In genomic region chrX:14981620-14982019, ce11 we compare ENCODE assay signal across 3 worm cellular contexts.
A peak's percentile ranks its signal among the peaks of the same experiment; 100 is the strongest.
TF ChIP-seq lines count a peak whose summit lies in the region.

No protein-coding gene starts in this region.

TF ChIP-seq in whole organism, L3 larva, 47 proteins besides CTCF, POLR2A, EP300 and RAD21:
- TF ChIP-seq elt-2 (tag; optimal IDR thresholded peaks at IDR 0.05; lab: Kevin White, UChicago) = peak; percentile 38

TF ChIP-seq in whole organism, L4 larva, 104 proteins besides CTCF, POLR2A, EP300 and RAD21:
- TF ChIP-seq php-3 (GFP tag; IDR thresholded peaks at IDR 0.05; lab: Robert Waterston, UW) = 0 out of 2 replicates have a peak, but pooled peaks have one; percentile 38
- TF ChIP-seq dmd-6 (GFP tag; IDR thresholded peaks at IDR 0.05; lab: Robert Waterston, UW) = peak; percentile 55
- peak; percentile 55 for TF ChIP-seq lin-38 (GFP tag; IDR thresholded peaks at IDR 0.05; lab: Robert Waterston, UW)
- peak; percentile 30 for TF ChIP-seq pqm-1 (tag; optimal IDR thresholded peaks at IDR 0.05; lab: Kevin White, UChicago)
- peak; percentile 2 for TF ChIP-seq T20F7.1 (GFP tag; optimal IDR thresholded peaks at IDR 0.05; lab: Kevin White, UChicago)

TF ChIP-seq in whole organism, young adult, 124 proteins besides CTCF, POLR2A, EP300 and RAD21:
- peak; percentile 95 for TF ChIP-seq cebp-1 (GFP tag; IDR thresholded peaks at IDR 0.05; lab: Robert Waterston, UW)
- peak; percentile 90 for TF ChIP-seq cebp-1 (tag; optimal IDR thresholded peaks at IDR 0.05; lab: Kevin White, UChicago)
- TF ChIP-seq let-607 (tag; optimal IDR thresholded peaks at IDR 0.05; lab: Kevin White, UChicago) = peak; percentile 97 to 98
- TF ChIP-seq dox-1 (GFP tag; IDR thresholded peaks at IDR 0.05; lab: Robert Waterston, UW) = peak; percentile 54
- TF ChIP-seq nhr-80 (tag; optimal IDR thresholded peaks at IDR 0.05; lab: Kevin White, UChicago) = peak; percentile 40
- TF ChIP-seq mcd-1 (GFP tag; IDR thresholded peaks at IDR 0.05; lab: Robert Waterston, UW) = peak; percentile 37; the same call in 1 of the 2 replicates
TF ChIP-seq in whole organism, young adult: peak in this region for 5; not testable (repeated sequence) for 119.
